Worm (Caenorhabditis elegans) whole organism, L1 larva: ENCODE results near the gene ZK1098.6.

Source experiments
- F16B12.6 ChIP-seq: fragments of 150-350 bp; optimal IDR thresholded peaks from 2 replicates; lab custom pipeline; 2014; ENCODE audit warnings: missing biosample characterization, missing genetic modification characterization
- Y116A8C.19 ChIP-seq: sonication (generic microtip); optimal IDR thresholded peaks from 2 replicates; lab custom pipeline; 2016; ENCODE audit warnings: missing compliant biosample characterization, missing genetic modification characterization, borderline replicate concordance
- alr-1 ChIP-seq: fragments of 200-800 bp; sonication (Bioruptor generic); optimal IDR thresholded peaks from 2 replicates; lab custom pipeline; 2018; ENCODE audit warnings: borderline replicate concordance, mild to moderate bottlenecking, missing genetic modification characterization, missing compliant biosample characterization
- ama-1 ChIP-seq: fragments of 150-350 bp; optimal IDR thresholded peaks from 2 replicates; lab custom pipeline; 2014
- ceh-82 ChIP-seq, 3 experiments: fragments of 150-350 bp in 1 of 3; sonication (generic microtip) in 2 of 3; optimal IDR thresholded peaks; 2 replicates each; lab custom pipeline; 2014 to 2017; ENCODE audit warnings: missing biosample characterization in 3 of 3, missing genetic modification characterization in 3 of 3
- dpl-1 ChIP-seq, 3 experiments: fragments of 150-350 bp in 2 of 3; sonication (generic microtip) in 1 of 3; optimal IDR thresholded peaks; 2 replicates each; lab custom pipeline; 2014 to 2017; ENCODE audit warnings: missing biosample characterization in 3 of 3, missing genetic modification characterization in 3 of 3, missing genetic modification reagents in 3 of 3
- efl-1 ChIP-seq, 4 experiments: fragments of 150-350 bp; optimal IDR thresholded peaks in 3 of 4; peaks in 1 of 4; 1 replicate in 1 of 4; 2 replicates in 3 of 4; lab custom pipeline; 2014; ENCODE audit warnings: missing biosample characterization in 2 of 4, missing genetic modification characterization in 2 of 4, missing genetic modification reagents in 2 of 4
- efl-3 ChIP-seq: fragments of 200-800 bp; sonication (Bioruptor generic); optimal IDR thresholded peaks from 2 replicates; lab custom pipeline; 2018; ENCODE audit warnings: mild to moderate bottlenecking, missing genetic modification characterization, missing compliant biosample characterization
- egl-27 ChIP-seq, 2 experiments: fragments of 150-350 bp in 1 of 2; sonication (generic microtip); optimal IDR thresholded peaks; 3 replicates each; lab custom pipeline; 2017 to 2018; ENCODE audit warnings: missing biosample characterization in 2 of 2, missing genetic modification characterization in 2 of 2, missing genetic modification reagents in 2 of 2
- elt-2 ChIP-seq: sonication (generic microtip); optimal IDR thresholded peaks from 2 replicates; lab custom pipeline; 2016; ENCODE audit warnings: missing genetic modification characterization, mild to moderate bottlenecking, inconsistent platforms, missing compliant biosample characterization, missing genetic modification reagents
- ets-5 ChIP-seq: fragments of 200-800 bp; sonication (Bioruptor generic); IDR thresholded peaks from 2 replicates; pipeline ENCODE4 v1.3.6; 2022; ENCODE audit warnings: missing genetic modification characterization, missing compliant biosample characterization
- hlh-17 ChIP-seq: fragments of 200-800 bp; sonication (Bioruptor generic); optimal IDR thresholded peaks from 2 replicates; lab custom pipeline; 2018; ENCODE audit warnings: missing genetic modification characterization, mild to moderate bottlenecking, missing compliant biosample characterization, moderate library complexity, borderline replicate concordance
- irx-1 ChIP-seq: sonication (generic microtip); optimal IDR thresholded peaks from 2 replicates; lab custom pipeline; 2016; ENCODE audit warnings: missing genetic modification characterization, missing compliant biosample characterization
- jun-1 ChIP-seq: fragments of 150-350 bp; optimal IDR thresholded peaks from 2 replicates; lab custom pipeline; 2014; ENCODE audit warnings: missing biosample characterization, missing genetic modification reagents, missing genetic modification characterization
- lin-35 ChIP-seq, 2 experiments: fragments of 150-350 bp; optimal IDR thresholded peaks; 2 replicates each; lab custom pipeline; 2014; ENCODE audit warnings: missing biosample characterization in 2 of 2, missing genetic modification characterization in 2 of 2, missing genetic modification reagents in 2 of 2
- lir-3 ChIP-seq: sonication (generic microtip); optimal IDR thresholded peaks from 2 replicates; lab custom pipeline; 2016; ENCODE audit warnings: mild to moderate bottlenecking, missing genetic modification characterization, moderate library complexity, missing compliant biosample characterization; ENCODE audit not compliant: poor library complexity
- lsy-2 ChIP-seq, 2 experiments: fragments of 150-350 bp; optimal IDR thresholded peaks; 2 replicates each; lab custom pipeline; 2014; ENCODE audit warnings: missing biosample characterization in 2 of 2, missing genetic modification characterization in 2 of 2
- nhr-12 ChIP-seq: sonication (generic microtip); optimal IDR thresholded peaks from 2 replicates; lab custom pipeline; 2017; ENCODE audit warnings: missing biosample characterization, missing genetic modification characterization
- nhr-20 ChIP-seq: sonication (generic microtip); optimal IDR thresholded peaks from 2 replicates; lab custom pipeline; 2016; ENCODE audit warnings: mild to moderate bottlenecking, missing genetic modification characterization, missing compliant biosample characterization
- nhr-47 ChIP-seq: sonication (generic microtip); optimal IDR thresholded peaks from 2 replicates; lab custom pipeline; 2016; ENCODE audit warnings: mild to moderate bottlenecking, missing genetic modification characterization, moderate library complexity, missing compliant biosample characterization
- nhr-71 ChIP-seq: sonication (generic microtip); optimal IDR thresholded peaks from 2 replicates; lab custom pipeline; 2016; ENCODE audit warnings: mild to moderate bottlenecking, missing genetic modification characterization, moderate library complexity, missing compliant biosample characterization
- nhr-84 ChIP-seq: sonication (generic microtip); optimal IDR thresholded peaks from 2 replicates; lab custom pipeline; 2017; ENCODE audit warnings: missing biosample characterization, missing genetic modification characterization
- nhr-85 ChIP-seq: sonication (generic microtip); peaks from one replicate; lab custom pipeline; 2016; ENCODE audit warnings: missing genetic modification characterization, inconsistent platforms, missing compliant biosample characterization
- pag-3 ChIP-seq: sonication (generic microtip); optimal IDR thresholded peaks from 2 replicates; lab custom pipeline; 2017; ENCODE audit warnings: missing genetic modification characterization, mild to moderate bottlenecking, missing compliant biosample characterization, antibody characterized with exemption, borderline replicate concordance; ENCODE audit not compliant: insufficient read depth
- pqm-1 ChIP-seq: sonication (generic microtip); optimal IDR thresholded peaks from 3 replicates; lab custom pipeline; 2017; ENCODE audit warnings: missing biosample characterization, missing genetic modification characterization
- snu-23 ChIP-seq: sonication (generic microtip); optimal IDR thresholded peaks from 2 replicates; lab custom pipeline; 2016; ENCODE audit warnings: missing genetic modification characterization, missing compliant biosample characterization
- tlp-1 ChIP-seq: fragments of 150-350 bp; optimal IDR thresholded peaks from 2 replicates; lab custom pipeline; 2014; ENCODE audit warnings: missing biosample characterization, missing genetic modification characterization
- unc-86 ChIP-seq: sonication (generic microtip); optimal IDR thresholded peaks from 2 replicates; lab custom pipeline; 2016; ENCODE audit warnings: missing genetic modification characterization, missing compliant biosample characterization
- vab-15 ChIP-seq: sonication (generic microtip); optimal IDR thresholded peaks from 2 replicates; lab custom pipeline; 2017; ENCODE audit warnings: missing genotype, mild to moderate bottlenecking, missing genetic modification characterization, missing compliant biosample characterization
- zag-1 ChIP-seq: fragments of 150-350 bp; optimal IDR thresholded peaks from 2 replicates; lab custom pipeline; 2014; ENCODE audit warnings: missing biosample characterization, missing genetic modification characterization
- zip-4 ChIP-seq: fragments of 200-800 bp; sonication (Bioruptor generic); optimal IDR thresholded peaks from 2 replicates; lab custom pipeline; 2018; ENCODE audit warnings: mild to moderate bottlenecking, missing genetic modification characterization, moderate library complexity, missing compliant biosample characterization

ZK1098.6 gene

DNA sequence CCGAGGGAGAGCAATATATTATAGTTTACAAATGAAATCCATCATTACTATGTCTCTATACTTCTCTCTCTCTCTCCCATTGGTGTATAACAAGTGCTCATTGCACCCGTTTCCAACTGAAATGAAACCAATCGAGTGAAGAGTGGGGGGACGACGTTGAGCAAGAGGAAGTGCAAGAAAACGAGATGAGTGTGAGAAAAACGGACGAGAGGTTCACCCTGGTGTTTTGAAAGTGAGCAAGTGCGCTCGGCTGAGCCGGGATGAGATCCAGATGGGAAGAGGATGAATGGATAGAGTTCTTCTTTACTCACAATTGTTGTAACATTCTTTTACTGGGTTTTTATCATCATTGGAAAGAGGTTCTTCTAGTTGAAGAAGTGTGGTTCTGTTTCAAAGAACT, 43.2 kb upstream of the ZK1098.6 start (continued):
- TF ChIP-seq lir-3 (tag; lab: Kevin White, UChicago) (no peak), nhr-12 (tag; lab: Kevin White, UChicago) (no peak), pag-3 (tag; lab: Kevin White, UChicago) (no peak)

DNA sequence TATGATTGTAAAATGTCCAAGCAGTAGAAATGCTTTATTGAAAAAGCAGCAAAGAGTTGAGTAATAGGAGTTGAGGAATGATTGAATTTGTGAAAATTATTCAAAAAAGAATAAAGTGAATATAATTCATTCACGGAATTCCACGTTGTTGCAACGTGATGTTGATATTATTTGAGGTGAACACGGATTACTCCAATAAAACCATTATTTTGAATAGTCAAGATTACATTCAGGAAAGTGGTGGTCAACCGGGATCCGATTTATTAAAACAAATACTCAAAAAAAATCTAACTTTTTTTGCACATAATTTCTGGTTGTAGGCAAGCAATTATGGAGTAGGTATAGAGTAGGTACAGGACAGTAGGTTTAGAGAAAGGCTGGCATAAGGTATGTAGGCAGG, 41.6 kb upstream of the ZK1098.6 start, which contains the start of gene bre-3:
TSS of gene bre-3 (minus strand) at position 101 of the 400 bp plus-strand sequence.
- TF ChIP-seq efl-3 (GFP tag; lab: Kevin White, UChicago) (no peak), irx-1 (no peak), ama-1 (lab: Kevin White, UChicago) (no peak)

DNA sequence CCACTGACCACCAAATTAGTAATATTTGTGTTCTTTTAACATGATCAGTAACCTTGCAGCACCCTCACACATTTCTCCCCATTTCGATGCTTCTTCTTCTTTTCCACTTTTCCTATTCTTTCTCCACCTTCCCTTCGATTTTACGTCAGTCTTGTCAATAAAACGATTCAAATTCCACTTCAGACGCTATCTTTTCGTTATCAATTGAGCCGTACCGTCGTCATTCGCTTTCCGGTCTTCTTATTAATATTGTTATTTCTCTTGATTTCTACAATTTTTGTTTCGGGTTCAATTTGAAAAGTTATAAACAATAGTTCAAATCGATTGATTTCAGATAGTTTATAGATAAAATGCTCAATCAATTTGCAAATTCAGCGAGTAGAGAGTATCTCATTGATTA, 39.5 kb upstream of the ZK1098.6 start:
- TF ChIP-seq elt-2 (tag; lab: Kevin White, UChicago) (peak; percentile 6), alr-1 (tag; lab: Kevin White, UChicago) (no peak), tlp-1 (tag; lab: Kevin White, UChicago) (no peak), nhr-12 (tag; lab: Kevin White, UChicago) (no peak)

DNA sequence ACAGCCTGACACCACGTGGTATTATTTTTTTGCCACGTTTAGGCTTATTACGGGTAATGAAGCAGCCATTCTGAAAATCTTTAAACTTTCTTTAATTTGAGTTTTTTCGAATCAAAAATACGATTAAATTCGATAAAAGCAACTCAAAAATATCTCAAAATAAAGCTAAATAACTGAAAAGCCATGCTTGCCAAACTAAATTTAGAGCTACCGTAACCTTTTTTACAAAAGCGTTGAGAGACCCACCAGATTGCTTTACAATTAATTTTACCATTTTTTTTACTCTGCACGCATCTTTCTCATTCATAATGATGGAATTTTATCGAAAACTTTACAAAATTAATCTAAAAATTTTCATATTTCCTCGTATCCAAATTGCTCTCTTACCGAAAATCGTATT, 38.9 kb upstream of the ZK1098.6 start:
- TF ChIP-seq nhr-84 (no peak), ama-1 (lab: Kevin White, UChicago) (no peak), zag-1 (tag; lab: Kevin White, UChicago) (no peak)

DNA sequence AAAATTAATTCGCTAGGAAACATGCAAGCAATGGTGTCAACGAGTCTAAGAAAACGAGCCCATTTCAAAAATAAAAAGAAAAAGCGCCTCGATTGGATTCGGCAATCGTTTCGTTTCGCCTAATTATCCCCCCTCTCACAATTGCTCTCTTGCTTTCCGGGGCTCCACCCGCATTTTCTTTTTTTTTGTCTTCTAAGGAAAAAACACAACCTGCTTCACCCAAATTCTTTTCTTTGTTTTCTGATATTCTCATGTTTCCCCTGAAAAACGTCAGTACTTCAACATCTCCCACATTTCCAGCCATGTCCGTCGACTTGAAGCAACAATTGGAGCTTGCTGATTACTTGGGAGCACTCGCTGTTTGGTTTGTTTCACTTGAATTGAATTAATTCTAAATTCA, 38.5 kb upstream of the ZK1098.6 start, which contains the start of gene nlp-36:
TSS of gene nlp-36 (plus strand) at position 301 of the 400 bp plus-strand sequence.
- TF ChIP-seq alr-1 (tag; lab: Kevin White, UChicago) (no peak), nhr-20 (tag; lab: Kevin White, UChicago) (no peak), ets-5 (GFP tag; lab: Robert Waterston, UW) (no peak), egl-27 (tag; optimal IDR thresholded peaks at IDR 0.05; lab: Kevin White, UChicago) (no peak), pqm-1 (no peak), Y116A8C.19 (no peak)

DNA sequence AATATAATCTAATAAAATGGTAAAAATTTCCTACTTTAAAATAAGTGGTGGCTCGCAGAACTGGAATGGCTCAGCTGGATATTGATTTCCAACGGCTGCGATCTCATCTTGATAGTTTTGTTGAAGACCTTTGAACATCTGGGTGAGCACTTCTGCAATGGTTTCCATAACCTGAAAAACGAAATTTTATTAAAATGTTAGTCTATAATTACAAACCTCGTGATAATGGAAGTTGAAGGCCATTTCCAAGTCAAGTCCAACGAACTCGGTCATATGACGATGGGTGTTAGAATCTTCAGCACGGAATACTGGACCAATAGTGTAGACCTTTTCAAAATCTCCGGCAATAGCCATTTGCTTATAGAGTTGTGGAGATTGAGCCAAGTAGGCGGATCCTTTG, 37.2 kb upstream of the ZK1098.6 start:
- TF ChIP-seq jun-1 (no peak), efl-1 (optimal IDR thresholded peaks at IDR 0.05; lab: Kevin White, UChicago) (no peak), efl-1 (GFP tag; optimal IDR thresholded peaks at IDR 0.05 in 1 of 2; lab: Kevin White, UChicago) (peak in 1 of 2 experiments; percentile 91)

DNA sequence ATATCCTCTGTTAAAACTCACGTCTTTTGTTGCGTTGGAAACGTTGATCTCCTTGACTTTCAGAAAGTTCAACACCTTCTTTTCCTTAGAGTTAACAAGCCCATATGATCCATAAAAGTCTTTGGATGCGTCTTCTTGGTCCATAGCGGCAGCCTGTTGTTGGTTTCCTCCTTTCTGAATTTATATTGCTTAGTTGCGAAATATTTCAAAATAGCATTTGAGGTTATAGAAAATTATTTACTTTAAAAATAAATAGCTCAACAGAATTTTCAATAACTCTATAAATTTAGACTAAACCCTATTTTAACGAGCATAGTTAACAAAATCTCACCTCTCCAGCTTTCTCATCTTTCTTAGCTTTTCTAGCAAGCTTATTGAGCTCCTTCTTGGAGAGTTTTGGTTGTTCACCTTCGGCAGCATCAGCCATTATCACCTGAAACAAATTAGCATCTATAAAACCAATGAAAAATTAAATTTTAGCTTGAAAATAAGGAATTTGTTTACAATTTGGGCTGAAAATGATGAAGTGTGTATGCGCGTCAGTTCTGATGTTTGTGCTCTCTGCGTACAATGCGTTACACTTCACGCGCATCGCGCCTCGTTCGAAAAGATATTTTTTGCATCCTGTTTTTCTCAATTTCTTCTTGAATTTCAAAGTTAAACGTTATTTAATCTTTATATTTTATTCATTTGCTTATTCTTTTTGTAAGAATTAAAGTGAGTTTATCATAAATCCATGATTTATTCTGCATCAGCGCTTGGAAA, 36.0 kb upstream of the ZK1098.6 start, which contains the start of the genes dars-1 and ctr-9:
TSS of gene dars-1 (minus strand) at position 433 of the 765 bp plus-strand sequence.
TSS of gene ctr-9 (plus strand) at position 614 of the 765 bp plus-strand sequence.
- TF ChIP-seq vab-15 (tag; lab: Kevin White, UChicago) = no peak
- TF ChIP-seq unc-86 (tag; lab: Kevin White, UChicago) = no peak
- no peak for TF ChIP-seq hlh-17 (GFP tag; lab: Kevin White, UChicago)
- TF ChIP-seq nhr-47 (tag; lab: Kevin White, UChicago) = peak; percentile 13
- TF ChIP-seq dpl-1 (GFP tag; optimal IDR thresholded peaks at IDR 0.05; lab: Kevin White, UChicago) = peak; percentile 10 to 59 (median 48)
- peak; percentile 14 to 47 for TF ChIP-seq lsy-2 (tag; optimal IDR thresholded peaks at IDR 0.05; lab: Kevin White, UChicago)
- TF ChIP-seq ceh-82 (tag; optimal IDR thresholded peaks at IDR 0.05; lab: Kevin White, UChicago) = peak in 1 of 3 experiments; percentile 0
- TF ChIP-seq F16B12.6 = peak; percentile 86
- TF ChIP-seq lin-35 (GFP tag; optimal IDR thresholded peaks at IDR 0.05; lab: Kevin White, UChicago) = peak; percentile 13 to 53
- TF ChIP-seq snu-23 (GFP tag; lab: Kevin White, UChicago) = peak; percentile 24
- peak; percentile 11 for TF ChIP-seq nhr-71
- TF ChIP-seq efl-1 (optimal IDR thresholded peaks at IDR 0.05; lab: Kevin White, UChicago) = peak in 1 of 2 experiments; percentile 52
- peak; percentile 24 to 95 for TF ChIP-seq efl-1 (GFP tag; optimal IDR thresholded peaks at IDR 0.05 in 1 of 2; lab: Kevin White, UChicago)
- TF ChIP-seq nhr-85 (tag; lab: Kevin White, UChicago) = no peak
- peak; percentile 25 for TF ChIP-seq zip-4
